Worm (Caenorhabditis elegans) whole organism, L4/young adult: ENCODE data around the gene R53.5.
"Not testable (repeated sequence)": the region's sequence is repeated elsewhere in the genome, so short reads cannot be mapped to it uniquely, and the experiment has no call there.

Experiments
- W03F9.2 ChIP-seq: fragments of 150-350 bp; optimal IDR thresholded peaks from 2 replicates; lab custom pipeline; 2014; ENCODE audit warnings: missing biosample characterization, missing genetic modification characterization
- dao-5 ChIP-seq: sonication (generic microtip); optimal IDR thresholded peaks from 2 replicates; lab custom pipeline; 2016; ENCODE audit warnings: missing genotype, missing genetic modification characterization, moderate library complexity, missing compliant biosample characterization

DNA sequence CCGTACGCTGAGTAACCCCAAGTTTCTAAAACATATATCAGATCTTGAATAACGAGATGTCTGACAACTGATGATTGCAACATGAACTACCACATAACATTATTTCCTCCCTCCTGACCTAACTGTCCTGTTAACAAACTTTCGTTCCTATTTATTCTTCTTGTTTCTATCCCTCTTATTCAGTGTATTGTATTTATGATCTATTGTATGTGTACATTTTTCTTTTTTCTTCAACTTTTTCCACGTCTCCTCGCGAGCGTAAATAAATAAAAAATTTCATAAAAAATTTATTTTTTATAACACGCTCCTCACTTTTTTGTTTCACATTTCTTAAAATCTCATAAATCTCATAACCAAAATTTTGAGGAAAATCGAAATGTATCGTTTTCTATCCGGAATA lies 36.0 kb upstream of the R53.5 start, which contains the start of gene ZK892.4:
- TF ChIP-seq W03F9.2, dao-5 (tag; lab: Kevin White, UChicago): not testable (repeated sequence)
